Worm (Caenorhabditis elegans): ENCODE results near the gene ugt-58.

DNA sequence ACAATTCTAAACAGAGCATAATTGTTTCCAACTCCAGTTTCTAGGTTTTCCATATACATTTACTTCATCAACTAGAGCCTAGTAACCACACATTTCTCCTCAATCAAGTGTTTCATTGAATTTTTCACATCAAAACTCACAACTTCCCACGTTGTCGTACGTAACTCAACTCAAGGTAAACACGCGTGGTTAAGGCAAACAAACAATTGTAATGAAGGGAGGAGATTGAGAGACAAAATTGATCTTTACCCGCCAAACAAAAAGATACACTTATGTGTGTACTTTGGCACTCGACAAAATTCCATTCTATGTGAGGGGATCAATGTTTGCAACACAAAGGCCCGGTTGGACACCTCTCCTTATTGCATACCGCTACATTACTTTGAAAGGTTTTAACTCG is 18.8 kb upstream of the ugt-58 start, which contains the start of gene nhr-19:
- TF ChIP-seq aly-2 (tag; optimal IDR thresholded peaks at IDR 0.05) (no peak), dve-1 (tag; optimal IDR thresholded peaks at IDR 0.05; ENCODE audit: insufficient read depth) (no peak), nhr-77 (tag; optimal IDR thresholded peaks at IDR 0.05) (no peak), ama-1 (optimal IDR thresholded peaks at IDR 0.05) (no peak), hlh-30 (tag; optimal IDR thresholded peaks at IDR 0.05; ENCODE audit: insufficient read depth) (no peak)

Measured in whole organism, L4 larva.